Fruit fly (Drosophila melanogaster) whole organism, embryonic: ENCODE results near the gene Cpr67Fa1.
A peak's percentile ranks its signal among the peaks of the same experiment; 100 is the strongest.

Experiments used
- ATbp ChIP-seq: fragments of 200-800 bp; sonication (Bioruptor generic); optimal IDR thresholded peaks from 2 replicates; lab custom pipeline; 2017; ENCODE audit warnings: missing biosample characterization, mild to moderate bottlenecking, missing genetic modification characterization, missing genetic modification reagents
- Asciz ChIP-seq: fragments of 200-800 bp; sonication (Bioruptor generic); optimal IDR thresholded peaks from 2 replicates; lab custom pipeline; 2017; ENCODE audit warnings: missing biosample characterization, mild to moderate bottlenecking, missing genetic modification characterization, missing genetic modification reagents
- CG10267 ChIP-seq: fragments of 200-800 bp; sonication (Bioruptor generic); optimal IDR thresholded peaks from 2 replicates; lab custom pipeline; 2018; ENCODE audit warnings: missing biosample characterization, mild to moderate bottlenecking, missing genetic modification characterization, moderate library complexity
- CG10543 ChIP-seq: fragments of 200-800 bp; sonication (Bioruptor generic); optimal IDR thresholded peaks from 3 replicates; lab custom pipeline; 2017; ENCODE audit warnings: missing biosample characterization, mild to moderate bottlenecking, missing genetic modification characterization, moderate library complexity
- CG11695 ChIP-seq: fragments of 200-800 bp; sonication (Bioruptor generic); IDR thresholded peaks from 3 replicates; pipeline ENCODE4 v1.3.6; 2022; ENCODE audit warnings: missing biosample characterization, missing genetic modification characterization
- CG1233 ChIP-seq: fragments of 200-800 bp; sonication (Bioruptor generic); optimal IDR thresholded peaks from 4 replicates; lab custom pipeline; 2018; ENCODE audit warnings: missing biosample characterization, mild to moderate bottlenecking, missing genetic modification characterization
- CG13424 ChIP-seq: fragments of 200-800 bp; sonication (Bioruptor generic); optimal IDR thresholded peaks from 2 replicates; lab custom pipeline; 2019; ENCODE audit warnings: missing biosample characterization, mild to moderate bottlenecking, missing genetic modification characterization, moderate library complexity
- CG14441 ChIP-seq: fragments of 200-800 bp; sonication (Bioruptor generic); IDR thresholded peaks from 2 replicates; pipeline ENCODE4 v1.3.6; 2022; ENCODE audit warnings: missing biosample characterization, missing genetic modification characterization
- CG16863 ChIP-seq: fragments of 200-800 bp; sonication (Bioruptor generic); optimal IDR thresholded peaks from 3 replicates; lab custom pipeline; 2016; ENCODE audit warnings: missing biosample characterization, missing genetic modification characterization
- CG30431 ChIP-seq: fragments of 200-800 bp; sonication (Bioruptor generic); optimal IDR thresholded peaks from 2 replicates; lab custom pipeline; 2017; ENCODE audit warnings: missing biosample characterization, missing genetic modification characterization
- CG42726 ChIP-seq: fragments of 200-800 bp; sonication (Bioruptor generic); IDR thresholded peaks from 2 replicates; pipeline ENCODE4 v1.3.6; 2022; ENCODE audit warnings: missing biosample characterization, missing genetic modification characterization; ENCODE audit not compliant: partially characterized antibody
- CG6654 ChIP-seq: fragments of 200-800 bp; sonication (Bioruptor generic); optimal IDR thresholded peaks from 2 replicates; lab custom pipeline; 2017; ENCODE audit warnings: missing biosample characterization, mild to moderate bottlenecking, missing genetic modification characterization
- CG6813 ChIP-seq: fragments of 200-800 bp; sonication (Bioruptor generic); optimal IDR thresholded peaks from 2 replicates; lab custom pipeline; 2017; ENCODE audit warnings: missing biosample characterization, missing genetic modification characterization, mild to moderate bottlenecking, moderate library complexity, missing genetic modification reagents
- CG6854 ChIP-seq: fragments of 200-800 bp; sonication (Bioruptor generic); optimal IDR thresholded peaks from 3 replicates; lab custom pipeline; 2017; ENCODE audit warnings: missing biosample characterization, mild to moderate bottlenecking, missing genetic modification characterization
- CG7928 ChIP-seq: fragments of 200-800 bp; sonication (Bioruptor generic); optimal IDR thresholded peaks from 2 replicates; lab custom pipeline; 2017; ENCODE audit warnings: missing biosample characterization, mild to moderate bottlenecking, missing genetic modification characterization
- CG8359 ChIP-seq: fragments of 200-800 bp; sonication (Bioruptor generic); optimal IDR thresholded peaks from 2 replicates; lab custom pipeline; 2017; ENCODE audit warnings: missing biosample characterization, mild to moderate bottlenecking, missing genetic modification characterization, borderline replicate concordance
- CG8944 ChIP-seq: fragments of 200-800 bp; sonication (Bioruptor generic); optimal IDR thresholded peaks from 3 replicates; lab custom pipeline; 2016; ENCODE audit warnings: missing biosample characterization, missing genetic modification characterization
- CG9797 ChIP-seq: fragments of 200-800 bp; sonication (Bioruptor generic); optimal IDR thresholded peaks from 3 replicates; lab custom pipeline; 2018; ENCODE audit warnings: missing biosample characterization, mild to moderate bottlenecking, missing genetic modification characterization
- Dll ChIP-seq: fragments of 200-800 bp; sonication (Bioruptor generic); IDR thresholded peaks from 4 replicates; pipeline ENCODE4 v1.3.6; 2022; ENCODE audit warnings: missing biosample characterization, missing genetic modification characterization; ENCODE audit not compliant: partially characterized antibody
- E2f2 ChIP-seq: fragments of 200-800 bp; sonication (Bioruptor generic); IDR thresholded peaks from 2 replicates; pipeline ENCODE4 v1.3.6; 2022; ENCODE audit warnings: missing biosample characterization, missing genetic modification characterization
- ERR ChIP-seq: fragments of 200-800 bp; sonication (Bioruptor generic); optimal IDR thresholded peaks from 2 replicates; lab custom pipeline; 2016; ENCODE audit warnings: missing biosample characterization, missing genetic modification characterization
- Ets65A ChIP-seq: fragments of 200-800 bp; sonication (Bioruptor generic); peaks from one replicate; lab custom pipeline; 2016; ENCODE audit warnings: missing biosample characterization, missing genetic modification characterization
- Gsc ChIP-seq: fragments of 200-800 bp; sonication (Bioruptor generic); IDR thresholded peaks from 2 replicates; pipeline ENCODE4 v1.3.6; 2022; ENCODE audit warnings: missing biosample characterization, missing genetic modification characterization
- H2.0 ChIP-seq: fragments of 200-800 bp; sonication (Bioruptor generic); IDR thresholded peaks from 2 replicates; pipeline ENCODE4 v1.3.6; 2022; ENCODE audit warnings: missing biosample characterization, missing genetic modification characterization
- HLH3B ChIP-seq: fragments of 200-800 bp; sonication (Bioruptor generic); IDR thresholded peaks from 2 replicates; pipeline ENCODE4 v1.3.6; 2022; ENCODE audit warnings: missing biosample characterization, missing genetic modification characterization
- Mes4 ChIP-seq: fragments of 200-800 bp; sonication (Bioruptor generic); optimal IDR thresholded peaks from 2 replicates; lab custom pipeline; 2016; ENCODE audit warnings: missing biosample characterization, missing genetic modification characterization
- NC2β ChIP-seq: fragments of 200-800 bp; sonication (Bioruptor generic); optimal IDR thresholded peaks from 2 replicates; lab custom pipeline; 2016; ENCODE audit warnings: missing biosample characterization, missing genetic modification characterization
- Nf-YC ChIP-seq: fragments of 200-800 bp; optimal IDR thresholded peaks from 3 replicates; lab custom pipeline; 2019; ENCODE audit warnings: missing biosample characterization, mild to moderate bottlenecking, missing genetic modification characterization, moderate library complexity
- Oli ChIP-seq: fragments of 200-800 bp; sonication (Bioruptor generic); optimal IDR thresholded peaks from 2 replicates; lab custom pipeline; 2018; ENCODE audit warnings: missing biosample characterization, mild to moderate bottlenecking, missing genetic modification characterization, moderate library complexity
- Opbp ChIP-seq: fragments of 200-800 bp; sonication (Bioruptor generic); IDR thresholded peaks from 3 replicates; pipeline ENCODE4 v1.3.6; 2022; ENCODE audit warnings: missing biosample characterization, missing genetic modification characterization; ENCODE audit not compliant: partially characterized antibody
- Rfx ChIP-seq: fragments of 200-800 bp; sonication (Bioruptor generic); IDR thresholded peaks from 2 replicates; pipeline ENCODE4 v1.3.6; 2022; ENCODE audit warnings: missing biosample characterization, missing genetic modification characterization
- Xrp1 ChIP-seq: fragments of 200-800 bp; sonication (Bioruptor generic); IDR thresholded peaks from 2 replicates; pipeline ENCODE4 v1.3.6; 2022; ENCODE audit warnings: missing biosample characterization, missing genetic modification characterization
- cwo ChIP-seq: fragments of 200-800 bp; sonication (Bioruptor generic); optimal IDR thresholded peaks from 3 replicates; lab custom pipeline; 2017; ENCODE audit warnings: missing biosample characterization, missing genetic modification characterization, mild to moderate bottlenecking, moderate library complexity, missing genetic modification reagents
- exex ChIP-seq: fragments of 200-800 bp; sonication (Bioruptor generic); optimal IDR thresholded peaks from 4 replicates; lab custom pipeline; 2018; ENCODE audit warnings: missing biosample characterization, mild to moderate bottlenecking, missing genetic modification characterization, moderate library complexity
- gce ChIP-seq: fragments of 200-800 bp; sonication (Bioruptor generic); IDR thresholded peaks from 3 replicates; pipeline ENCODE4 v1.3.6; 2022; ENCODE audit warnings: missing biosample characterization, missing genetic modification characterization
- grau ChIP-seq: fragments of 200-800 bp; optimal IDR thresholded peaks from 3 replicates; lab custom pipeline; 2019; ENCODE audit warnings: missing biosample characterization, mild to moderate bottlenecking, missing genetic modification characterization, moderate library complexity
- gsb ChIP-seq: fragments of 200-800 bp; sonication (Bioruptor generic); IDR thresholded peaks from 2 replicates; pipeline ENCODE4 v1.3.6; 2022; ENCODE audit warnings: missing biosample characterization, missing genetic modification characterization
- h ChIP-seq: fragments of >200 bp; optimal IDR thresholded peaks from 2 replicates; lab custom pipeline; 2017
- insv ChIP-seq, 2 experiments: fragments of 200-800 bp; sonication (Bioruptor generic); optimal IDR thresholded peaks; 3 replicates each; lab custom pipeline; 2016 to 2018; ENCODE audit warnings: missing biosample characterization in 2 of 2, missing genetic modification characterization in 2 of 2
- jumu ChIP-seq: fragments of 200-800 bp; sonication (Bioruptor generic); optimal IDR thresholded peaks from 3 replicates; lab custom pipeline; 2016; ENCODE audit warnings: missing biosample characterization, missing genetic modification characterization
- pan ChIP-seq, 4 experiments: fragments of >200 bp in 3 of 4; fragments of 200-800 bp in 1 of 4; sonication (Bioruptor generic) in 1 of 4; optimal IDR thresholded peaks in 3 of 4; IDR thresholded peaks in 1 of 4; 2 replicates each; pipeline versions ENCODE4 v1.3.6 to Lab custom; 2017 to 2022; ENCODE audit warnings: missing biosample characterization in 2 of 4, missing genetic modification characterization in 2 of 4, mixed read lengths in 1 of 4
- prd ChIP-seq, 3 experiments: fragments of >200 bp in 2 of 3; fragments of 200-800 bp in 1 of 3; sonication (Bioruptor generic) in 1 of 3; optimal IDR thresholded peaks in 2 of 3; IDR thresholded peaks in 1 of 3; 2 replicates in 2 of 3; 3 replicates in 1 of 3; pipeline versions ENCODE4 v1.3.6 to Lab custom; 2017 to 2022; ENCODE audit warnings: missing biosample characterization in 1 of 3, missing genetic modification characterization in 1 of 3
- ranshi ChIP-seq: fragments of 200-800 bp; sonication (Bioruptor generic); IDR thresholded peaks from 2 replicates; pipeline ENCODE4 v1.3.6; 2022; ENCODE audit warnings: missing biosample characterization, missing genetic modification characterization
- tna ChIP-seq: fragments of 200-800 bp; sonication (Bioruptor generic); IDR thresholded peaks from 2 replicates; pipeline ENCODE4 v1.3.6; 2022; ENCODE audit warnings: missing biosample characterization, missing genetic modification characterization; ENCODE audit not compliant: partially characterized antibody
- zfh2 ChIP-seq: fragments of 200-800 bp; sonication (Bioruptor generic); optimal IDR thresholded peaks from 2 replicates; lab custom pipeline; 2016; ENCODE audit warnings: missing biosample characterization, missing genetic modification characterization

The Cpr67Fa1 gene

DNA sequence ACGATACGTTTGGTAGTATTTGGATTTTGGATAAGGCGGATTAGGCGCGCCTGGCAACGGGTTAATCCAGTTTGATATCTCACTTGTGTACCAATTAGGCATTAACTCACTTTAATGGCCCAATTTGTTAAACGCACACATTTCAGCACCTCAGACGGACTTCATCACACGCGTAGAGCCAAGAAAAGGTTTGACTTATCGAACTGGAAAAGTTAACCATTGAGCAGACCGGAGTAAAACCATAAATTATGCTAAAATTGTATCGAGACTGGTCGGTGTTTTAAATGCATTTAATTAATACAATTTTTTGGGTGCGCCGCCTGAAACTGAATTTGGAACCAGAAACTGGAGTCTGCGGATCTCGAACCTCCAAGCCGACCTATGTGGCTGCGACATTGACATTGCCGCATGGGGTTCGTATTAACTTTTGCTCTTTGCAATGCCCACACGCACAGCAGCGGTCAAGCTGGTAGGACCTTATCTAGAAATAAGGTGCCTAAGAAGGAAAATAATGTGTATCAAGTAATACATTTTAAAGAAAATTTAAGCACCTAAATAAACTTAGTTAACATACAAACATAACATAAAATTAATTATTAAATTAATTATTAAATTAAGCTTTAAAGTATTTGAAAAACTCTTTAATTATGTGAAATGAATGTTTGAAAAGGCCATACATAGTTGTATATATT, 644 bp upstream of the Cpr67Fa1 start (continued):
- TF ChIP-seq prd (optimal IDR thresholded peaks at IDR 0.05; lab: Kevin White, UChicago) (no peak), prd (GFP tag; IDR thresholded peaks at IDR 0.05; lab: Robert Waterston, UW) (0 out of 3 replicates have a peak, but pooled peaks have one; percentile 13), Xrp1 (peak; percentile 8; the same call in 1 of the 2 replicates), Oli (peak; percentile 26), CG10267 (tag; lab: Kevin White, UChicago) (peak; percentile 7), Asciz (GFP tag; lab: Kevin White, UChicago) (no peak), grau (peak; percentile 29), ERR (GFP tag; lab: Kevin White, UChicago) (no peak), zfh2 (GFP tag; lab: Kevin White, UChicago) (no peak), CG13424 (peak; percentile 30), Nf-YC (tag; lab: Kevin White, UChicago) (no peak)

DNA sequence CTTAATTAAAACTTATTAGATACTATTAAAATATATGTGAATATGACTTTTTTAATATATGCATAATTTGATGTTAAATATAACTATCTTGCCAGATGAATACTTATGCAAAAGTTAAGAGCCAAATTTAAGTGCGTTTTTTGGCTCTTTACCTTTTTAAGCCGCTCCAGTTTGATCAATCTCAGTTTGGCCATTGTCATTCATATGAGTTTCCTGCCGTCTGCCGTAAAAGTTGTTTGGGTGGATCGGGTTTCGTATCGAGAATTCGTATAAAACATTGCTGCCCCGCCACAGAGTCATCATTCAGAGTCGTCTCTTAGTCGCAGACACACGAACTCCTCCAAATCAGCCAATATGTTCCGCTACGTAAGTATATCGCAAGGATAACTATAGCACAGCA, 1.6 kb downstream of the Cpr67Fa1 start, which contains the start of gene Cpr67Fa2:
Cpr67Fa2 (plus strand) TSS at position 301 of the 400 bp plus-strand sequence.
- TF ChIP-seq CG14441: no peak
- no peak for TF ChIP-seq NC2β (GFP tag; lab: Kevin White, UChicago)
- TF ChIP-seq Dll (GFP tag; lab: Robert Waterston, UW): no peak
- TF ChIP-seq CG8944 (GFP tag; lab: Kevin White, UChicago): no peak
- TF ChIP-seq cwo (GFP tag; lab: Kevin White, UChicago): no peak
- TF ChIP-seq CG16863 (GFP tag; lab: Kevin White, UChicago): no peak
- no peak for TF ChIP-seq CG10543 (GFP tag; lab: Kevin White, UChicago)
- TF ChIP-seq CG6813 (GFP tag; lab: Kevin White, UChicago): no peak
- no peak for TF ChIP-seq pan (optimal IDR thresholded peaks at IDR 0.05; lab: Kevin White, UChicago)
- no peak for TF ChIP-seq pan (GFP tag; optimal IDR thresholded peaks at IDR 0.05 in 1 of 2, IDR thresholded peaks at IDR 0.05 in 1 of 2)

DNA sequence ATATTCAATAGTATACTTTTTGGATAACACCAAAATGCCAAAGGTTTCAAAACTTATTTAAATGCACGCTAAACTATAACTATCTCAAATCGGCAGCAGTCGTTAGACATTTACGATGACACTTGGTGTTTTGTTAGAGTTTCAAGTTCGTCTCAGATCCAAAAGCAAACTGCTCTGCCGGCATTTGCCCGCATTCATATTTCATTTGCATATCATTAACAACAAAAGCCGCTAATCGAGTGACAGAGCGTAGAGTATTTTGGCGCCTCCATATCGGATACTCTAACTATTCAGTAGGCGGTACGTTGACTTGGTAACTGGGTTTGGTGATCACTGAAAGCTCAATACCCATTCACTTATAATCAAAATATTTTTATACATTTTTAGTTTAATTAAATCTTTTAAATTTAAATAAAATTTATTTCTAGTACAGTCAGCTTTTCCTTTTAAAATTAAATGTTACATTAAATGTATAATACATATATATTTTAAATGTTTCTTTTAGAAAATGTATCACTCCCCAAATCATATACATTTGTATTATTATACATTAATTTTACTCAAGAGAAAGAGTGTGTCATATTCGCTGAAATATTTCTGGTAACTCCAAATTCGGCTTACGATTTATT, 3.5 kb downstream of the Cpr67Fa1 start:
- no peak for TF ChIP-seq Opbp (GFP tag; lab: Robert Waterston, UW)
- TF ChIP-seq insv (GFP tag; optimal IDR thresholded peaks at IDR 0.05; lab: Kevin White, UChicago): no peak
- TF ChIP-seq CG7928 (GFP tag; lab: Kevin White, UChicago): no peak
- peak; percentile 34 for TF ChIP-seq Ets65A (GFP tag; lab: Kevin White, UChicago)
- peak; percentile 36 for TF ChIP-seq CG1233 (GFP tag; lab: Kevin White, UChicago)
- TF ChIP-seq gsb (GFP tag; lab: Robert Waterston, UW): no peak
- no peak for TF ChIP-seq H2.0
- no peak for TF ChIP-seq CG30431
- TF ChIP-seq h: no peak
- TF ChIP-seq ATbp: peak; percentile 44
- TF ChIP-seq Mes4 (GFP tag; lab: Kevin White, UChicago): no peak
- peak; percentile 43; the same call in 1 of the 3 replicates for TF ChIP-seq CG11695
- no peak for TF ChIP-seq jumu (GFP tag; lab: Kevin White, UChicago)
- peak; percentile 31; the same call in 1 of the 2 replicates for TF ChIP-seq Rfx
- TF ChIP-seq ranshi (GFP tag; lab: Robert Waterston, UW): no peak
- no peak for TF ChIP-seq CG42726 (GFP tag; lab: Robert Waterston, UW)
- TF ChIP-seq tna (GFP tag; lab: Robert Waterston, UW): no peak
- TF ChIP-seq exex (tag; lab: Kevin White, UChicago): no peak
- no peak for TF ChIP-seq Gsc (GFP tag; lab: Robert Waterston, UW)
- no peak for TF ChIP-seq E2f2
- peak; percentile 23; the same call in 1 of the 2 replicates for TF ChIP-seq HLH3B (GFP tag; lab: Robert Waterston, UW)
- TF ChIP-seq gce (GFP tag; lab: Robert Waterston, UW): no peak
- TF ChIP-seq CG6654: no peak
- no peak for TF ChIP-seq CG6854 (GFP tag; lab: Kevin White, UChicago)
- TF ChIP-seq CG8359 (GFP tag; lab: Kevin White, UChicago): no peak
- TF ChIP-seq CG9797 (GFP tag; lab: Kevin White, UChicago): no peak
